Fruit fly (Drosophila melanogaster) whole organism, adult: ENCODE results near the gene CG8028.

ENCODE experiments used
- CG11617 ChIP-seq: fragments of 200-800 bp; sonication (Bioruptor generic); optimal IDR thresholded peaks from 2 replicates; lab custom pipeline; 2017; ENCODE audit warnings: mild to moderate bottlenecking, missing biosample characterization, missing genetic modification reagents, missing genetic modification characterization
- CG12768 ChIP-seq: fragments of 200-800 bp; sonication (Bioruptor generic); optimal IDR thresholded peaks from 2 replicates; lab custom pipeline; 2017; ENCODE audit warnings: missing biosample characterization, missing genetic modification characterization, mild to moderate bottlenecking, moderate library complexity, missing genetic modification reagents
- CG14711 ChIP-seq: fragments of 200-800 bp; sonication (Bioruptor generic); optimal IDR thresholded peaks from 2 replicates; lab custom pipeline; 2018; ENCODE audit warnings: missing biosample characterization, mild to moderate bottlenecking, missing genetic modification characterization, moderate library complexity
- CG1620 ChIP-seq: fragments of 200-800 bp; sonication (Bioruptor generic); optimal IDR thresholded peaks from 2 replicates; lab custom pipeline; 2016; ENCODE audit warnings: missing biosample characterization, missing genetic modification characterization
- CG5204 ChIP-seq: fragments of 200-800 bp; sonication (Bioruptor generic); optimal IDR thresholded peaks from 2 replicates; lab custom pipeline; 2016; ENCODE audit warnings: missing biosample characterization, missing genetic modification characterization
- CG7045 ChIP-seq: fragments of 200-800 bp; sonication (Bioruptor generic); optimal IDR thresholded peaks from 2 replicates; lab custom pipeline; 2017; ENCODE audit warnings: missing biosample characterization, mild to moderate bottlenecking, missing genetic modification characterization
- CG7101 ChIP-seq: fragments of 200-800 bp; sonication (Bioruptor generic); optimal IDR thresholded peaks from 2 replicates; lab custom pipeline; 2018; ENCODE audit warnings: missing biosample characterization, mild to moderate bottlenecking, missing genetic modification characterization, moderate library complexity
- Clk ChIP-seq: fragments of 200-800 bp; sonication (Bioruptor generic); optimal IDR thresholded peaks from 2 replicates; lab custom pipeline; 2017; ENCODE audit warnings: missing biosample characterization, missing genetic modification characterization
- Crg-1 ChIP-seq: fragments of 200-800 bp; sonication (Bioruptor generic); optimal IDR thresholded peaks from 2 replicates; lab custom pipeline; 2016; ENCODE audit warnings: missing biosample characterization, missing genetic modification characterization
- Hr96 ChIP-seq: fragments of 200-800 bp; sonication (Bioruptor generic); optimal IDR thresholded peaks from 2 replicates; lab custom pipeline; 2016; ENCODE audit warnings: missing biosample characterization, missing genetic modification characterization
- cic ChIP-seq: fragments of 200-800 bp; sonication (Bioruptor generic); optimal IDR thresholded peaks from 2 replicates; lab custom pipeline; 2017; ENCODE audit warnings: missing biosample characterization, mild to moderate bottlenecking, missing genetic modification characterization, moderate library complexity
- cnc ChIP-seq, 2 experiments: fragments of >200 bp; optimal IDR thresholded peaks; 2 replicates each; lab custom pipeline; 2017
- kay ChIP-seq: fragments of 200-800 bp; sonication (Bioruptor generic); peaks from one replicate; lab custom pipeline; 2016; ENCODE audit warnings: missing biosample characterization, missing genetic modification characterization, borderline replicate concordance
- pad ChIP-seq: fragments of 200-800 bp; sonication (Bioruptor generic); optimal IDR thresholded peaks from 3 replicates; lab custom pipeline; 2017; ENCODE audit warnings: missing biosample characterization, missing genetic modification characterization, mild to moderate bottlenecking, moderate library complexity, missing genetic modification reagents
- tj ChIP-seq: fragments of 200-800 bp; sonication (Bioruptor generic); optimal IDR thresholded peaks from 3 replicates; lab custom pipeline; 2017; ENCODE audit warnings: missing biosample characterization, mild to moderate bottlenecking, missing genetic modification characterization, moderate library complexity
- toe ChIP-seq: fragments of 200-800 bp; sonication (Bioruptor generic); optimal IDR thresholded peaks from 2 replicates; lab custom pipeline; 2016; ENCODE audit warnings: missing biosample characterization, missing genetic modification characterization

The CG8028 gene

DNA sequence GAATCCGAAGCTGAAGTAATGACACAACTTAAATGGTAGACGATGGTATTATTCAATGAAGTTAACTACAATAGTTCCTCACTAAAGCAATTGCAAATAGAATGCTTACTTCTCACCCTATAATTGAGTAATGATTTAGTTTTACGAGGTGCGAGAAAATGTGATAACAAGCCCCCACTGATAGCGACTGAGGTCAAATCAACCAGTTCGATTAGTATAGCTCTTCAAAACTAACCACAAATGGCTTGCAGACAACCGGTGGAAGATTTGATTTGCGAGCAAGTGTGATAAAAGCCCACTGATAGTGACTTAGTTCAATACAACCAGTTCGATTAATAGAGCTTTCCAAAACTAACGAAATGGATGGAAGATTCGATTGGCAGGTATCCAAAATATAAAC lies 40.8 kb downstream of the CG8028 start:
- TF ChIP-seq CG1620 (GFP tag; lab: Kevin White, UChicago), result no peak
- TF ChIP-seq tj (GFP tag; lab: Kevin White, UChicago), result no peak
- no peak for TF ChIP-seq CG11617
- no peak for TF ChIP-seq pad (GFP tag; lab: Kevin White, UChicago)
- no peak for TF ChIP-seq cic (GFP tag; lab: Kevin White, UChicago)

- no peak for TF ChIP-seq CG7045
- TF ChIP-seq Crg-1, result no peak
- TF ChIP-seq Hr96 (GFP tag; lab: Kevin White, UChicago), result no peak
- TF ChIP-seq tj (GFP tag; lab: Kevin White, UChicago), result no peak
- no peak for TF ChIP-seq kay (GFP tag; lab: Kevin White, UChicago)
- TF ChIP-seq toe, result no peak
- TF ChIP-seq CG7101, result no peak
- no peak for TF ChIP-seq CG12768 (GFP tag; lab: Kevin White, UChicago)
- no peak for TF ChIP-seq CG5204 (GFP tag; lab: Kevin White, UChicago)
- no peak for TF ChIP-seq cnc (optimal IDR thresholded peaks at IDR 0.05; lab: Kevin White, UChicago)
- no peak for TF ChIP-seq CG14711 (tag; lab: Kevin White, UChicago)
These were observed 41.5 kb downstream of the CG8028 start for dm6 chrX:19238613-19239012.

dm6 chrX:19229855-19230433 lies 50.2 kb downstream of the CG8028 start:
- TF ChIP-seq Clk (GFP tag; lab: Kevin White, UChicago), result no peak
- TF ChIP-seq toe, result no peak
- TF ChIP-seq CG7045, result no peak
- TF ChIP-seq Hr96 (GFP tag; lab: Kevin White, UChicago), result no peak
